Worm (Caenorhabditis elegans) whole organism, L4 larva: ENCODE measurements around the gene sto-3.

Experiments
- D1046.2 ChIP-seq: fragments of 200-800 bp; sonication (Bioruptor generic); IDR thresholded peaks from 2 replicates; pipeline ENCODE4 v1.3.6; 2022; ENCODE audit warnings: missing genetic modification characterization, missing compliant biosample characterization
- F44E2.7 ChIP-seq: fragments of 200-800 bp; sonication (Bioruptor generic); IDR thresholded peaks from 2 replicates; pipeline ENCODE4 v2.1.2; 2022; ENCODE audit warnings: missing genetic modification characterization, missing compliant biosample characterization
- R02D3.7 ChIP-seq: fragments of 150-350 bp; sonication (generic microtip); optimal IDR thresholded peaks from 3 replicates; lab custom pipeline; 2014; ENCODE audit warnings: missing biosample characterization, missing genetic modification characterization
- Y75B8A.6 ChIP-seq: fragments of 200-800 bp; sonication (Bioruptor generic); IDR thresholded peaks from 2 replicates; pipeline ENCODE4 v1.3.6; 2022; ENCODE audit warnings: missing genetic modification reagents, missing genetic modification characterization, missing compliant biosample characterization
- ZK337.2 ChIP-seq: fragments of 200-800 bp; sonication (Bioruptor generic); IDR thresholded peaks from 2 replicates; pipeline ENCODE4 v1.3.6; 2022; ENCODE audit warnings: missing genetic modification reagents, missing genetic modification characterization, missing compliant biosample characterization
- ZK546.5 ChIP-seq, 2 experiments: sonication (generic microtip); optimal IDR thresholded peaks; 2 replicates each; lab custom pipeline; 2017; ENCODE audit warnings: missing biosample characterization in 2 of 2, missing genetic modification characterization in 2 of 2
- aha-1 ChIP-seq: fragments of 150-350 bp; peaks from one replicate; lab custom pipeline; 2014; ENCODE audit warnings: missing biosample characterization, missing genetic modification characterization
- ama-1 ChIP-seq: fragments of 150-350 bp; optimal IDR thresholded peaks from 2 replicates; lab custom pipeline; 2014; ENCODE audit warnings: inconsistent platforms, mixed read lengths
- ceh-32 ChIP-seq: sonication (generic microtip); optimal IDR thresholded peaks from 2 replicates; lab custom pipeline; 2016; ENCODE audit warnings: mild to moderate bottlenecking, missing genetic modification characterization, missing compliant biosample characterization; ENCODE audit not compliant: poor library complexity
- ces-1 ChIP-seq: fragments of 150-350 bp; sonication (generic microtip); optimal IDR thresholded peaks from 4 replicates; lab custom pipeline; 2014; ENCODE audit warnings: missing biosample characterization, missing genetic modification reagents, missing genetic modification characterization
- ctbp-1 ChIP-seq: fragments of 200-800 bp; sonication (Bioruptor generic); IDR thresholded peaks from 2 replicates; pipeline ENCODE4 v1.3.6; 2022; ENCODE audit warnings: missing genetic modification reagents, missing genetic modification characterization, missing compliant biosample characterization
- daf-16 ChIP-seq, 3 experiments: sonication (generic microtip); optimal IDR thresholded peaks; 2 replicates each; lab custom pipeline; 2016 to 2017; ENCODE audit warnings: missing genetic modification characterization in 3 of 3, missing genetic modification reagents in 3 of 3, mild to moderate bottlenecking in 2 of 3, missing compliant biosample characterization in 2 of 3, missing biosample characterization in 1 of 3, moderate library complexity in 1 of 3
- daf-8 ChIP-seq: fragments of 200-800 bp; sonication (Bioruptor generic); IDR thresholded peaks from 2 replicates; pipeline ENCODE4 v1.3.6; 2022; ENCODE audit warnings: missing genetic modification characterization, missing compliant biosample characterization
- dmd-8 ChIP-seq: fragments of 200-800 bp; sonication (Bioruptor generic); IDR thresholded peaks from 2 replicates; pipeline ENCODE4 v1.3.6; 2022; ENCODE audit warnings: missing genetic modification characterization, missing compliant biosample characterization
- dve-1 ChIP-seq: sonication (generic microtip); optimal IDR thresholded peaks from 2 replicates; lab custom pipeline; 2017; ENCODE audit warnings: antibody characterized with exemption, mild to moderate bottlenecking, missing genetic modification characterization, missing compliant biosample characterization; ENCODE audit not compliant: insufficient read depth
- fkh-10 ChIP-seq: fragments of 150-350 bp; optimal IDR thresholded peaks from 2 replicates; lab custom pipeline; 2014; ENCODE audit warnings: missing biosample characterization, missing genetic modification reagents, missing genetic modification characterization
- hif-1 ChIP-seq, 2 experiments: sonication (generic microtip); optimal IDR thresholded peaks; 2 replicates each; lab custom pipeline; 2016 to 2017; ENCODE audit warnings: missing compliant biosample characterization in 2 of 2, missing genetic modification characterization in 2 of 2, missing genetic modification reagents in 2 of 2, missing genotype in 2 of 2, mild to moderate bottlenecking in 1 of 2
- hlh-11 ChIP-seq: fragments of 200-800 bp; sonication (Bioruptor generic); optimal IDR thresholded peaks from 2 replicates; lab custom pipeline; 2018; ENCODE audit warnings: mild to moderate bottlenecking, missing genetic modification characterization, missing compliant biosample characterization
- hmg-1.1 ChIP-seq: fragments of 200-800 bp; sonication (Bioruptor generic); IDR thresholded peaks from 2 replicates; pipeline ENCODE4 v1.3.6; 2022; ENCODE audit warnings: missing genetic modification reagents, missing genetic modification characterization, missing compliant biosample characterization
- jun-1 ChIP-seq: fragments of 150-350 bp; optimal IDR thresholded peaks from 2 replicates; lab custom pipeline; 2014; ENCODE audit warnings: missing biosample characterization, missing genetic modification reagents, missing genetic modification characterization
- lim-7 ChIP-seq: fragments of 200-800 bp; sonication (Bioruptor generic); IDR thresholded peaks from 2 replicates; pipeline ENCODE4 v1.3.6; 2022; ENCODE audit warnings: missing genetic modification characterization, missing compliant biosample characterization
- lin-1 ChIP-seq: fragments of 200-800 bp; sonication (Bioruptor generic); IDR thresholded peaks from 2 replicates; pipeline ENCODE4 v1.3.6; 2022; ENCODE audit warnings: missing genetic modification reagents, missing genetic modification characterization, missing compliant biosample characterization
- lin-13 ChIP-seq: fragments of 150-350 bp; optimal IDR thresholded peaks from 2 replicates; lab custom pipeline; 2014; ENCODE audit warnings: missing biosample characterization, missing genetic modification reagents, missing genetic modification characterization
- lin-38 ChIP-seq: fragments of 200-800 bp; sonication (Bioruptor generic); IDR thresholded peaks from 2 replicates; pipeline ENCODE4 v1.3.6; 2022; ENCODE audit warnings: missing genetic modification reagents, missing genetic modification characterization, missing compliant biosample characterization
- lir-3 ChIP-seq: sonication (generic microtip); optimal IDR thresholded peaks from 2 replicates; lab custom pipeline; 2016; ENCODE audit warnings: mild to moderate bottlenecking, missing genetic modification characterization, missing compliant biosample characterization
- lsy-2 ChIP-seq, 2 experiments: fragments of 150-350 bp in 1 of 2; sonication (generic microtip) in 1 of 2; optimal IDR thresholded peaks; 2 replicates each; lab custom pipeline; 2014 to 2017; ENCODE audit warnings: missing biosample characterization in 2 of 2, missing genetic modification characterization in 2 of 2
- madf-5 ChIP-seq, 2 experiments: fragments of 200-800 bp; sonication (Bioruptor generic); IDR thresholded peaks; 2 replicates each; pipeline ENCODE4 v1.3.6; 2022; ENCODE audit warnings: missing compliant biosample characterization in 2 of 2, missing genetic modification characterization in 2 of 2
- mdt-29 ChIP-seq: fragments of 200-800 bp; sonication (Bioruptor generic); IDR thresholded peaks from 2 replicates; pipeline ENCODE4 v1.3.6; 2022; ENCODE audit warnings: missing genetic modification reagents, missing genetic modification characterization, missing compliant biosample characterization
- mep-1 ChIP-seq: fragments of 150-350 bp; sonication (generic microtip); optimal IDR thresholded peaks from 3 replicates; lab custom pipeline; 2014; ENCODE audit warnings: missing biosample characterization, missing genetic modification characterization
- mes-2 ChIP-seq: sonication (generic microtip); optimal IDR thresholded peaks from 2 replicates; lab custom pipeline; 2016; ENCODE audit warnings: missing genotype, mild to moderate bottlenecking, missing genetic modification characterization, missing compliant biosample characterization; ENCODE audit not compliant: poor library complexity, severe bottlenecking
- mxl-2 ChIP-seq: fragments of 200-800 bp; sonication (Bioruptor generic); conservative IDR thresholded peaks from 2 replicates; pipeline ENCODE4 v1.3.6; 2022; ENCODE audit warnings: missing genetic modification reagents, missing genetic modification characterization, missing compliant biosample characterization
- mxl-3 ChIP-seq: fragments of 200-800 bp; sonication (Bioruptor generic); optimal IDR thresholded peaks from 2 replicates; lab custom pipeline; 2018; ENCODE audit warnings: mild to moderate bottlenecking, missing genetic modification characterization, missing compliant biosample characterization
- nhr-237 ChIP-seq: sonication (generic microtip); optimal IDR thresholded peaks from 2 replicates; lab custom pipeline; 2017; ENCODE audit warnings: missing biosample characterization, missing genetic modification characterization
- nhr-25 ChIP-seq: sonication (generic microtip); optimal IDR thresholded peaks from 2 replicates; lab custom pipeline; 2017; ENCODE audit warnings: missing genetic modification characterization, mild to moderate bottlenecking, missing compliant biosample characterization, antibody characterized with exemption, moderate library complexity, borderline replicate concordance; ENCODE audit not compliant: insufficient read depth
- nhr-48 ChIP-seq: sonication (generic microtip); optimal IDR thresholded peaks from 2 replicates; lab custom pipeline; 2016; ENCODE audit warnings: mild to moderate bottlenecking, missing genetic modification characterization, missing compliant biosample characterization
- nhr-6 ChIP-seq: fragments of 150-350 bp; optimal IDR thresholded peaks from 2 replicates; lab custom pipeline; 2014; ENCODE audit warnings: missing biosample characterization, missing genetic modification characterization
- nhr-77 ChIP-seq: fragments of 150-350 bp; optimal IDR thresholded peaks from 2 replicates; lab custom pipeline; 2014; ENCODE audit warnings: missing biosample characterization, missing genetic modification characterization
- pha-4 ChIP-seq, 2 experiments: fragments of 150-350 bp in 1 of 2; fragments of 200-800 bp in 1 of 2; sonication (Bioruptor generic) in 1 of 2; IDR thresholded peaks in 1 of 2; optimal IDR thresholded peaks in 1 of 2; 2 replicates each; pipeline versions ENCODE4 v1.3.6 to Lab custom; 2014 to 2022; ENCODE audit warnings: missing genetic modification characterization in 2 of 2, missing genetic modification reagents in 2 of 2, missing biosample characterization in 1 of 2, missing compliant biosample characterization in 1 of 2
- rbr-2 ChIP-seq: sonication (generic microtip); optimal IDR thresholded peaks from 2 replicates; lab custom pipeline; 2016; ENCODE audit warnings: missing genotype, missing genetic modification characterization, missing compliant biosample characterization
- sdz-12 ChIP-seq: fragments of 200-800 bp; sonication (Bioruptor generic); optimal IDR thresholded peaks from 2 replicates; lab custom pipeline; 2018; ENCODE audit warnings: mild to moderate bottlenecking, missing genetic modification characterization, missing compliant biosample characterization
- snpc-1.2 ChIP-seq: fragments of 200-800 bp; sonication (Bioruptor generic); IDR thresholded peaks from 2 replicates; pipeline ENCODE4 v1.3.6; 2022; ENCODE audit warnings: missing genetic modification reagents, missing genetic modification characterization, missing compliant biosample characterization
- zag-1 ChIP-seq: fragments of 150-350 bp; optimal IDR thresholded peaks from 2 replicates; lab custom pipeline; 2014; ENCODE audit warnings: missing biosample characterization, missing genetic modification characterization
- zfp-2 ChIP-seq: sonication (generic microtip); optimal IDR thresholded peaks from 2 replicates; lab custom pipeline; 2016; ENCODE audit warnings: mild to moderate bottlenecking, missing genetic modification characterization, missing compliant biosample characterization

sto-3 gene

DNA sequence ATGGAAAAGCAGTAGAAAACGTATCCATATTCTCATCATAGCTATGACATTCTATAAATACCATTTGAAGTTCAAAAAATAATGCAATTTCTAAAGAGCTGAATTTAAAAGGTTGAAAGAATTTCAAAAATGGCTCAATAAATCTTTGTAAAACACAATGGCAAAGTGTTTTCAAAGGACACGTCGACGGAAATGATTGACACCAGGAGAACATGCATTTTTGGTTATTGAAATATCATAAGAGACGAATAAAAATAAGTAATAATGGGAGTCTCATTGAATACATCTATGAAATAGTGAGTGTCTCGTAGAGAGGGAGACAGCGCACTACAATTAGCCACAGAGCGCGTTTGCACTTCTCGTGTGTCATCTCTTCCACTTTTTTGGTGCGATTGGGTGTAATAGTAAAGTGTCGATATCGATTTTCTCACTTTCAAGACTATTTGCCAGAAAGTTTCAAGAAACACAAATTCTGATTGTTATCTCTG, 34.7 kb upstream of the sto-3 start, which contains the start of gene T04F8.2 (continued):
- TF ChIP-seq mep-1 (tag; lab: Kevin White, UChicago) (peak; percentile 82), F44E2.7 (no peak), mxl-3 (GFP tag; lab: Kevin White, UChicago) (peak; percentile 3), nhr-77 (peak; percentile 74), lin-13 (GFP tag; lab: Kevin White, UChicago) (peak; percentile 25), ama-1 (lab: Kevin White, UChicago) (no peak), ceh-32 (tag; lab: Kevin White, UChicago) (no peak), ZK337.2 (GFP tag; lab: Robert Waterston, UW) (no peak), R02D3.7 (tag; lab: Kevin White, UChicago) (no peak), mdt-29 (no peak), dmd-8 (GFP tag; lab: Robert Waterston, UW) (no peak), zag-1 (tag; lab: Kevin White, UChicago) (no peak)
- TF ChIP-seq, all 104 proteins: peak for 28

DNA sequence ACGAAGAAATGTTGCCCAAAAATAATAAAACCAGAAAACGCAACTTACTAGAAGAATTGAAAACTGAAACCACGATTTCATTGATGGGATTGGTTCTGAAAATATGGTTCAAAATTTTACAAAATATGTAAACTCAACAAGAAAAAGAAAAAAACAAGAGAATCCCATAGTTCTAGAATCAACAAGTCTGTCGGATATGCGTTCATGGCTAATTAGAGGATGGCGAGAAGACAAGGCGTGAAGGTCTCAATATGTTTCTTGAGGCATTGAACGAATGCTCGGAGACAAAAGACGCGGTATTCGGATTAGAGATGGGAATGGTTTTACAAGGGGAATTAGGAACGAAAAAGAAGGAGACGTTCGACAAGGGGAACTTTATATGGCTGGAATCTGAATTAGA, 28.9 kb upstream of the sto-3 start, which contains the start of gene cutl-11:
TSS of gene cutl-11 (minus strand) at position 101 of the 400 bp plus-strand sequence.
- TF ChIP-seq lsy-2 (tag; optimal IDR thresholded peaks at IDR 0.05; lab: Kevin White, UChicago) (no peak), nhr-25 (tag; lab: Kevin White, UChicago) (no peak), lim-7 (no peak), mxl-3 (GFP tag; lab: Kevin White, UChicago) (no peak), lin-38 (GFP tag; lab: Robert Waterston, UW) (no peak), madf-5 (GFP tag; IDR thresholded peaks at IDR 0.05; lab: Robert Waterston, UW) (no peak), daf-8 (GFP tag; lab: Robert Waterston, UW) (no peak), mxl-2 (GFP tag; lab: Robert Waterston, UW) (no peak), snpc-1.2 (GFP tag; lab: Robert Waterston, UW) (no peak), nhr-237 (tag; lab: Kevin White, UChicago) (no peak), Y75B8A.6 (GFP tag; lab: Robert Waterston, UW) (no peak), R02D3.7 (tag; lab: Kevin White, UChicago) (no peak), zfp-2 (tag; lab: Kevin White, UChicago) (no peak), fkh-10 (no peak), lir-3 (tag; lab: Kevin White, UChicago) (no peak)

DNA sequence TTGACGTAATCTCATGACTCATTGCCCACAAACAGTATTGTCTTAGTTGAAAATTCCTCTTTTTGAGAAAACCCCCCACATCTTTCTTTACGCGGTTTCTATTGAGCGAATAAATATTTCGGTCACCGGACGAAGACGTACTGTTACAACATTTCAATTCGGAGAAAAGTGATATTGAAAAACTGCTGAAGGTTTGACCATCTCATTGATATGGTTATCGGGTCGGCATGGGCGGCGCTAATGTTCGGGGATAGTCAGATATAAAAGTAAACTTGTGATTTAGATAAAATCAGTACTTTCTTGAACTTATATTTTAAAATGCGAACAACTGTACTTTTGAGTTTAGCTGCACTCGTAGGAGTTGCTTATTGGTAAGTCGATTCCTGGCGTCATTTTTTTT, 25.3 kb upstream of the sto-3 start, which contains the start of gene T04F8.8:
TSS of gene T04F8.8 (plus strand) at position 301 of the 400 bp plus-strand sequence.
- TF ChIP-seq ces-1 (GFP tag; lab: Kevin White, UChicago): no peak
- TF ChIP-seq aha-1 (tag; lab: Kevin White, UChicago): peak; percentile 67

DNA sequence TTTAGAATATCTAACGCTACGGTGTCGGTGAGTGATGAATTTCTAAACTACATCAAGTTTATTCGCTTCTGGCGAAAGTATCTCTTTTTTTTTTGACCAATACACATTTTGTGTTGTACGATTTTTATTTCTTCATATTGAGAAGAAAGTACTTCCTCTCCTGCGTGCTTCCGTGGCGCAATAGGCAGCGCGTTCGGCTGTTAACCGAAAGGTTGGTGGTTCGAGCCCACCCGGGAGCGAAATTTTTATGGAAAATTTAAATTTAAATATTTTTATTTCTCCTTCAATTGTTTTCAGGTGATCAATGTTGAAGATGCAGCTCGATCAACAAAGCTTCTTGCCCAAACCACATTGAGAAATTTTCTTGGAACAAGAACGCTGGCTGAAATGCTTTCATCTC, 23.6 kb upstream of the sto-3 start:
- peak; percentile 24 to 73 for TF ChIP-seq daf-16 (GFP tag; optimal IDR thresholded peaks at IDR 0.05; lab: Kevin White, UChicago)
- no peak for TF ChIP-seq daf-16 (tag; optimal IDR thresholded peaks at IDR 0.05; lab: Kevin White, UChicago)
- peak; percentile 24 for TF ChIP-seq sdz-12 (GFP tag; lab: Kevin White, UChicago)
- peak; percentile 54; the same call in 1 of the 2 replicates for TF ChIP-seq ctbp-1 (GFP tag; lab: Robert Waterston, UW)
- peak; percentile 35 for TF ChIP-seq nhr-48 (tag; lab: Kevin White, UChicago)
- TF ChIP-seq lin-1: 0 out of 2 replicates have a peak, but pooled peaks have one; percentile 45
- TF ChIP-seq pha-4 (GFP tag; IDR thresholded peaks at IDR 0.05; lab: Robert Waterston, UW): peak; percentile 77; the same call in 1 of the 2 replicates
- no peak for TF ChIP-seq pha-4 (tag; optimal IDR thresholded peaks at IDR 0.05; lab: Kevin White, UChicago)
- peak; percentile 72 for TF ChIP-seq mes-2 (tag; lab: Kevin White, UChicago)
- no peak for TF ChIP-seq nhr-6 (tag; lab: Kevin White, UChicago)
- peak; percentile 78 for TF ChIP-seq lin-38 (GFP tag; lab: Robert Waterston, UW)
- no peak for TF ChIP-seq ZK546.5 (tag; optimal IDR thresholded peaks at IDR 0.05; lab: Kevin White, UChicago)
- TF ChIP-seq dve-1: peak; percentile 31
- peak in 1 of 2 experiments; percentile 24 for TF ChIP-seq hif-1 (tag; optimal IDR thresholded peaks at IDR 0.05; lab: Kevin White, UChicago)
- 0 out of 2 replicates have a peak, but pooled peaks have one; percentile 76 for TF ChIP-seq D1046.2 (GFP tag; lab: Robert Waterston, UW)
- no peak for TF ChIP-seq jun-1 (tag; lab: Kevin White, UChicago)
- TF ChIP-seq mxl-3 (GFP tag; lab: Kevin White, UChicago): no peak
- TF ChIP-seq hmg-1.1: peak; percentile 67
- TF ChIP-seq hlh-11 (tag; lab: Kevin White, UChicago): peak; percentile 41
- TF ChIP-seq daf-8 (GFP tag; lab: Robert Waterston, UW): 0 out of 2 replicates have a peak, but pooled peaks have one; percentile 54
- TF ChIP-seq rbr-2 (tag; lab: Kevin White, UChicago): peak; percentile 33
- TF ChIP-seq ZK337.2 (GFP tag; lab: Robert Waterston, UW): 0 out of 2 replicates have a peak, but pooled peaks have one; percentile 29
